Worm (Caenorhabditis elegans) whole organism, midembryonic: Measurements from ENCODE around the gene nhr-92.

Experiments
- T22C8.4 ChIP-seq: fragments of 200-800 bp; sonication (Bioruptor generic); IDR thresholded peaks from 2 replicates; pipeline ENCODE4 v1.3.6; 2022; ENCODE audit warnings: missing genetic modification characterization, missing compliant biosample characterization
- cog-1 ChIP-seq: sonication (generic microtip); optimal IDR thresholded peaks from 2 replicates; lab custom pipeline; 2016; ENCODE audit warnings: missing genetic modification characterization, missing compliant biosample characterization
- flt-1 ChIP-seq: fragments of 200-800 bp; sonication (Bioruptor generic); IDR thresholded peaks from 2 replicates; pipeline ENCODE4 v1.3.6; 2022; ENCODE audit warnings: missing genetic modification characterization, missing compliant biosample characterization
- klf-2 ChIP-seq: fragments of 200-800 bp; sonication (Bioruptor generic); conservative IDR thresholded peaks from 2 replicates; pipeline ENCODE4 v1.3.6; 2022; ENCODE audit warnings: missing genetic modification reagents, missing genetic modification characterization, missing compliant biosample characterization
- med-1 ChIP-seq: sonication (generic microtip); optimal IDR thresholded peaks from 2 replicates; lab custom pipeline; 2017; ENCODE audit warnings: missing genetic modification characterization, mild to moderate bottlenecking, missing compliant biosample characterization, antibody characterized with exemption, missing genetic modification reagents; ENCODE audit not compliant: insufficient read depth
- ref-1 ChIP-seq: fragments of 200-800 bp; sonication (Bioruptor generic); conservative IDR thresholded peaks from 2 replicates; pipeline ENCODE4 v1.3.6; 2022; ENCODE audit warnings: missing genetic modification reagents, missing genetic modification characterization, missing compliant biosample characterization
- tab-1 ChIP-seq: fragments of 200-800 bp; sonication (Bioruptor generic); IDR thresholded peaks from 2 replicates; pipeline ENCODE4 v1.3.6; 2022; ENCODE audit warnings: missing genetic modification characterization, missing compliant biosample characterization
- ztf-23 ChIP-seq: fragments of 200-800 bp; sonication (Bioruptor generic); IDR thresholded peaks from 2 replicates; pipeline ENCODE4 v1.3.6; 2022; ENCODE audit warnings: missing genetic modification reagents, missing genetic modification characterization, missing compliant biosample characterization
- ztf-29 ChIP-seq: fragments of 200-800 bp; sonication (Bioruptor generic); IDR thresholded peaks from 2 replicates; pipeline ENCODE4 v1.3.6; 2022; ENCODE audit warnings: missing genetic modification reagents, missing genetic modification characterization, missing compliant biosample characterization

nhr-92 gene

DNA sequence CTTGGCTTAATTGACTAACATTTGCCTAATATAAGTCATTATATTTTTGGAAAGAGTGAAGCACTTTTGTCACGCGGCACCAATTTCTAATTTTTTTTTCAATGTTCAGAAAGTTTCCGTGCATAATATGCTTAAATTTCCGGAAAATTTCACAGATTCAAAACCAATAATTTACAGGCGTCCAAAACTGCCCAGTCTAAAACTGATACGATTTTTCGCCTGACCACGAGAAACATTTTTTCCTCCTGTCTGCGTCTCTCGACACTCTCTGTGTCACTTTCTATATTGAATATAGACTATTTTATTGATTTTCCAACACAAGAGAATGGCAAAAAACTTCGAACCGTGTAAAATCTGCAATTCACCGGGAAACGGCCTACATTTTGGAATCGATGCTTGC is 6.3 kb upstream of the nhr-92 start, which contains the start of gene nhr-122:
Gene nhr-122 (plus strand): TSS at position 301 of the 400 bp plus-strand sequence.
- TF ChIP-seq tab-1 (no peak), ztf-29 (GFP tag; lab: Robert Waterston, UW) (no peak), ztf-23 (GFP tag; lab: Robert Waterston, UW) (no peak), T22C8.4 (GFP tag; lab: Robert Waterston, UW) (no peak), ref-1 (GFP tag; lab: Robert Waterston, UW) (no peak), klf-2 (GFP tag; lab: Robert Waterston, UW) (no peak), cog-1 (no peak), med-1 (GFP tag; lab: Kevin White, UChicago) (no peak), flt-1 (GFP tag; lab: Robert Waterston, UW) (no peak)

DNA sequence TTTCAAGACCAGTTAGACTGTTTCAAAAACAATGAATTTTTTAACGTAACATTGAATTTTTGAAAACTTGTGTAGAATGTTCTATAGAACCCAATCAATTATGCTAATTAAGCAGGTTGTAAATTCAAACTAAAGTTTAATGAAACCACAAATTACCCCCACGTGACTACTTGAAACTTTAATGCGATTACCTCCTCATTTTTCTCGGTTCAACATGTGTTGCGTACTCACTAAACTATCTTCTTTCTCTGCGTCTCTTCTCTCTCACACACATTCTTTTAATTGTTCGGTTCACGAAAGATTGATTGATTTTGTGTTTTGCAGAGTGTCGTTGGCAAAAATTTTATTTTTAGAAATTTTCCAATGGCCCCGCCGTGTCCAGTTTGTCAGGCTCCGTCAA is 3.8 kb downstream of the nhr-92 start, which contains the start of gene nhr-87:
Gene nhr-87 (plus strand): TSS at position 318 of the 400 bp plus-strand sequence.
- TF ChIP-seq T22C8.4 (GFP tag; lab: Robert Waterston, UW) (no peak), ref-1 (GFP tag; lab: Robert Waterston, UW) (no peak), med-1 (GFP tag; lab: Kevin White, UChicago) (no peak), ztf-23 (GFP tag; lab: Robert Waterston, UW) (no peak), cog-1 (no peak), klf-2 (GFP tag; lab: Robert Waterston, UW) (no peak), ztf-29 (GFP tag; lab: Robert Waterston, UW) (no peak), tab-1 (no peak), flt-1 (GFP tag; lab: Robert Waterston, UW) (no peak)

DNA sequence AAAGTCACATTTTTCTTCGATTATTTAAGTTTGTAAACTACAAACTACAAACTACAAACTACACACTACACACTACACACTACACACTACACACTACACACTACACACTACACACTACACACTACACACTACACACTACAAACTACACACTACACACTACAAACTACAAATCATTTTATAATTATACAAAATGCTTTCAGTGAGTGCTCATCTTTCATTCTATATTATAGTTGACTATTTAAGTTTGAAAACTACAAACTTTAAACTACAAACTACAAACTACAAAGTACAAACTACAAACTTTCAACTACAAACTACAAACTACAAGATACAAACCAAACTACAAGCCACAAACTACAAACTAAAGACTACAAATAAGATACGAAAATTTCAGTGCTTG is 4.6 kb downstream of the nhr-92 start:
- TF ChIP-seq ztf-23 (GFP tag; lab: Robert Waterston, UW), result no peak

DNA sequence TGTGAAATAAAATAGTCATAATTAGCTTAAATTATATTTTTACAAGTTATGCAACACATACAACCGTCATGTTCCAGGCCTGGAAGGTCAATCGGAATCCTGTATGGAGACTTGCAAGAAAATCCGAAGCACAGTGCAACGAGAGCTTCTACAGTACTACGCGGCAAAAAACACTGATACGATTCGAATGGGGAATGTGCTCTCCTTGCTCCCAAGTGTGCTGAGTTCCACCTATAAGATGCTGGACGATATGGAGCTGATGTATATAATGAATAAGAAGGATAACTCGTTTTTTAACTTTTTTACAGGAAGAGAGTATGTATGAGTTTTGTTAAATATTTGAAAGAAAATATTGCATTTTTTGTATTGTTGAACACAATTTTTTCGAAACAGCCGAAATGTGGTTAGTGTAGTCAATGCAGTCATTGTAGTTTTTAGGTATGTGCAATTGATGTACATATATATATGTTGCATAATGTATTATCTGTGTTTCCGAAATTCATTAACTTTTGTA is 6.5 kb downstream of the nhr-92 start, which contains the start of gene nhr-146:
Gene nhr-146 (plus strand): TSS at position 464 of the 514 bp plus-strand sequence.
- no peak for TF ChIP-seq cog-1
- no peak for TF ChIP-seq ztf-23 (GFP tag; lab: Robert Waterston, UW)
- TF ChIP-seq T22C8.4 (GFP tag; lab: Robert Waterston, UW), result no peak
- TF ChIP-seq ref-1 (GFP tag; lab: Robert Waterston, UW), result no peak
- no peak for TF ChIP-seq med-1 (GFP tag; lab: Kevin White, UChicago)
- no peak for TF ChIP-seq klf-2 (GFP tag; lab: Robert Waterston, UW)
- TF ChIP-seq tab-1, result no peak
- no peak for TF ChIP-seq flt-1 (GFP tag; lab: Robert Waterston, UW)
- no peak for TF ChIP-seq ztf-29 (GFP tag; lab: Robert Waterston, UW)

DNA sequence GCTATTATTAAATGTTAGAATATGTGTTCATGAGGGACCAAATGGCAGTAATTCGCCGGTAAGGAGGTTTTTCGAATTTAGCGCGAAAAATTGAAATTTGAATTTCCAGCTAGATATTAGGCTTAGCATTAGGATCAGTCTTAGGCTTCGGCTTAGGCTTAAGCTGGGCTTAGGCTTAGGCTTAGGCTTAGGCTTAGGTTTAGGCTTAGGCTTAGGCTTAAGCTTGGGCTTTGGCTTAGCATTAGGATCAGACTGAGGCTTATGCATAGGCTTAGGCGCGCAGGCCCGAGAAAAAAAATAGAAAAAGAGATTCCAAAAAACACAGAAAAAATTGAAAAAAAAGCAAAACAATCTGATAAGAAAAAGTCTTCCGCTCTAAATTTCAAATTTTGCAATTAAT is 8.4 kb downstream of the nhr-92 start:
- TF ChIP-seq ztf-29 (GFP tag; lab: Robert Waterston, UW), result peak; percentile 63; the same call in 1 of the 2 replicates
- no peak for TF ChIP-seq ztf-23 (GFP tag; lab: Robert Waterston, UW)
- TF ChIP-seq cog-1, result no peak
- no peak for TF ChIP-seq flt-1 (GFP tag; lab: Robert Waterston, UW)
- no peak for TF ChIP-seq med-1 (GFP tag; lab: Kevin White, UChicago)
- TF ChIP-seq tab-1, result no peak
- no peak for TF ChIP-seq klf-2 (GFP tag; lab: Robert Waterston, UW)

DNA sequence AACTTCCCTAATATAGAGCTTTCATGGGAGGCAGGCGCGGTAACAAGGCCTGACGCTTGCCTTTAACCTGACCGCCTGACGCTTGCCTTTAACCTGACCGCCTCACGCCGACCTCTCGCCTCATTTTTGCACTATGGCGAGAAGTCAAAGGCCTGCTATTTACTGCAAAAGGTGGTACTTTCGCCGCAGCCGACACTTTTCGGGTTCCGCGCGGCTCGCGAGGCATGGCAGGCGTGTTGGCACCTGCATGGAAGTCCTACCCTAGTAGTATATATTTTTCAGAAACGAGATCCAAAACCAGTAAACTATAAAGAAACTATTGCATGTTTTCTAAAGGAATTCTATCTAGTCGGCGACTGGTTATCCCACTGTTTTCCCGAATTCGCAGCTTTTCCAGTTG is 8.8 kb downstream of the nhr-92 start:
- TF ChIP-seq ztf-23 (GFP tag; lab: Robert Waterston, UW), result no peak
- TF ChIP-seq cog-1, result no peak
- TF ChIP-seq T22C8.4 (GFP tag; lab: Robert Waterston, UW), result no peak

DNA sequence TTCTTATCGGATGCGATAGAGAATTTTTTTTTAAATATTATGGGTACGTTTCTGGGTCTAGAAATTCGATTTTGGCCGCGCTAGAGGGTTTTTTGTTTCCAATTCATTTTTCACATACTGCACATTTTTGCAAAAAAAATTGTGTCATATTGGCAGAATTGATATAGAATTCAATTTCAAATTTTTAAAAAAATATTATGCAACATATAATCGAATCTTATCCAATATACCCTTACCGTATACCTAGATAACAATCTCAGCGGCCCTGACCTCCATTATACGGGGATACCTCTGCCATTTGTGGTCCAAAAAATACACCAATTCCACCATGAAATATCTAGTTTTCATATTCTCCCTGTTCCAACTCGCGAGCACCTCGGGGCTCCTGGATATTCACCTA is 11.8 kb downstream of the nhr-92 start, which contains the start of gene cpg-24:
Gene cpg-24 (plus strand): TSS at position 301 of the 400 bp plus-strand sequence.
- TF ChIP-seq tab-1 (no peak), ref-1 (GFP tag; lab: Robert Waterston, UW) (no peak), flt-1 (GFP tag; lab: Robert Waterston, UW) (no peak), cog-1 (no peak), T22C8.4 (GFP tag; lab: Robert Waterston, UW) (no peak), klf-2 (GFP tag; lab: Robert Waterston, UW) (no peak), ztf-23 (GFP tag; lab: Robert Waterston, UW) (no peak), med-1 (GFP tag; lab: Kevin White, UChicago) (no peak), ztf-29 (GFP tag; lab: Robert Waterston, UW) (no peak)

DNA sequence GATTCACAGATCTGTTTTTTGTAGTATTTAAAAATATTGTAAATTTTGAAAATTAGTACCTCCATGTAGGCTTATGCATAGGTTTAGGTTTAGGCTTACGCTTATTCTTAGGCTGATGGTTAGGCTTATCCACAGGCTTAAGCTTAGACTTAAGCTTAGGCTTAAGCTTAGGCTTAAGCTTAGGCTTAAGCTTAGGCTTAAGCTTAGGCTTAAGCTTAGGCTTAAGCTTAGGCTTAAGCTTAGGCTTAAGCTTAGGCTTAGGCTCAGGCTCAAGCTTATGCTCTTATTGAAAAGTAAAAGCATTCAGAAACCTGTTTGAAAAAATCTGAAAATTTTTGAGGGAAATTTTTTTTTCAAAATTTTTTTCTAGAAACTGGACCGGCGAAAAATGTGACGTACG is 12.7 kb downstream of the nhr-92 start:
- peak; percentile 94 for TF ChIP-seq ztf-29 (GFP tag; lab: Robert Waterston, UW)
- TF ChIP-seq ztf-23 (GFP tag; lab: Robert Waterston, UW), result no peak

DNA sequence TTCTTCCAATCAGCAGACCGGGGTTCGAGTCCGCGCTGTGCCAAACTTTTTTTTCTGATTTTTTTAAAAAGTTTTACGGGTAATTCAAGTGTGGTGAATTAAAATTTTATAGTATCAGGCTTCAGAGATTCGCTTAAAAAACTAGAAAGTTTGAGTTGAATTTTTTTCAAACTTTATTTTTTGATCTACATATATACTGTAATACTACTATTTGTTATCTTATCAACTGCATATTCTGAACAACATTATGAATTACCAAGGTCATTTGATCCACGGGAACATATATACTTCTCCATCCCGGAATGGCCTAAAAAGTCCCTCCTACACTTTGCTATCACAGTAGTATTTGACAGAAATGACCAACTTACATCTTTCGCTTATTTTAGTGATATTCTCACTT is 13.6 kb downstream of the nhr-92 start, which contains the start of gene Y41D4B.6:
Gene Y41D4B.6 (plus strand): TSS at position 301 of the 400 bp plus-strand sequence.
- TF ChIP-seq cog-1 (no peak), klf-2 (GFP tag; lab: Robert Waterston, UW) (no peak), ztf-23 (GFP tag; lab: Robert Waterston, UW) (no peak), T22C8.4 (GFP tag; lab: Robert Waterston, UW) (no peak), med-1 (GFP tag; lab: Kevin White, UChicago) (no peak), flt-1 (GFP tag; lab: Robert Waterston, UW) (no peak), ref-1 (GFP tag; lab: Robert Waterston, UW) (no peak), ztf-29 (GFP tag; lab: Robert Waterston, UW) (no peak), tab-1 (no peak)

DNA sequence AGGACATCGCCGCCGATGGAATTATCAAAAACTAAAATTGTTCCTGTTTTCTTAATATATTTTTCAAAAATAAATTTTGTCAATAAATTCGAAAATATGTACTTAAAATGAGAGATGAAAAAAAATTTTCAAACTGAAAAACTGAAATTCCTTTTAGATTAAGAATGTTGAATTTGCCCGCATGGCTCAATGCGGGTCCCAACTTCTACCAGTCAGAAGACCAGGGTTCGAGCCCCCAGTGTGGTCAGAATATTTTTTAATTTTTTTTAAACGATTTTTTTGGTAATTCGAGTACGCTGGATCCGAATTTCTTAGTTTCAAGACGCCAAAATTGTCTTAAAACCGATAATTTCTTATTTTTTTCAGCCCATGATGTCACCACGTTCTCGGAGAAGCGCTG is 17.4 kb downstream of the nhr-92 start:
- TF ChIP-seq tab-1, result no peak
- no peak for TF ChIP-seq ref-1 (GFP tag; lab: Robert Waterston, UW)
- TF ChIP-seq med-1 (GFP tag; lab: Kevin White, UChicago), result no peak
- TF ChIP-seq flt-1 (GFP tag; lab: Robert Waterston, UW), result no peak
- no peak for TF ChIP-seq klf-2 (GFP tag; lab: Robert Waterston, UW)
- TF ChIP-seq cog-1, result no peak
- no peak for TF ChIP-seq T22C8.4 (GFP tag; lab: Robert Waterston, UW)
- no peak for TF ChIP-seq ztf-29 (GFP tag; lab: Robert Waterston, UW)
- no peak for TF ChIP-seq ztf-23 (GFP tag; lab: Robert Waterston, UW)
